Worm (Caenorhabditis elegans) whole organism, L2 larva: ENCODE data around the gene rpl-3.
A peak's percentile ranks its signal among the peaks of the same experiment; 100 is the strongest.
"Not testable (repeated sequence)": the region's sequence is repeated elsewhere in the genome, so short reads cannot be mapped to it uniquely, and the experiment has no call there.

Experiments
- C34F6.9 ChIP-seq: fragments of 150-350 bp; optimal IDR thresholded peaks from 2 replicates; lab custom pipeline; 2014; ENCODE audit warnings: missing biosample characterization, missing genetic modification characterization
- F13H6.1 ChIP-seq: sonication (generic microtip); optimal IDR thresholded peaks from 2 replicates; lab custom pipeline; 2016; ENCODE audit warnings: missing genetic modification characterization, missing compliant biosample characterization
- R02D3.7 ChIP-seq: fragments of 150-350 bp; optimal IDR thresholded peaks from 2 replicates; lab custom pipeline; 2014; ENCODE audit warnings: missing biosample characterization, missing genetic modification characterization
- Y55F3AM.14 ChIP-seq: fragments of 200-800 bp; sonication (Bioruptor generic); optimal IDR thresholded peaks from 2 replicates; lab custom pipeline; 2018; ENCODE audit warnings: mild to moderate bottlenecking, missing genetic modification characterization, missing compliant biosample characterization
- ZK546.5 ChIP-seq: sonication (generic microtip); optimal IDR thresholded peaks from 2 replicates; lab custom pipeline; 2017; ENCODE audit warnings: missing biosample characterization, missing genetic modification characterization
- alr-1 ChIP-seq: fragments of 150-350 bp; optimal IDR thresholded peaks from 2 replicates; lab custom pipeline; 2014; ENCODE audit warnings: missing biosample characterization, missing genetic modification characterization
- aly-2 ChIP-seq: fragments of 150-350 bp; optimal IDR thresholded peaks from 2 replicates; lab custom pipeline; 2014; ENCODE audit warnings: missing biosample characterization, missing genetic modification characterization
- ama-1 ChIP-seq: fragments of 150-350 bp; optimal IDR thresholded peaks from 2 replicates; lab custom pipeline; 2018; ENCODE audit warnings: inconsistent platforms
- blmp-1 ChIP-seq: sonication (generic microtip); optimal IDR thresholded peaks from 2 replicates; lab custom pipeline; 2017; ENCODE audit warnings: missing genetic modification characterization, mild to moderate bottlenecking, missing compliant biosample characterization, antibody characterized with exemption, moderate library complexity; ENCODE audit not compliant: insufficient read depth
- ceh-16 ChIP-seq: fragments of 150-350 bp; optimal IDR thresholded peaks from 2 replicates; lab custom pipeline; 2014; ENCODE audit warnings: missing biosample characterization, missing genetic modification characterization
- ceh-82 ChIP-seq: fragments of 150-350 bp; optimal IDR thresholded peaks from 2 replicates; lab custom pipeline; 2014; ENCODE audit warnings: missing biosample characterization, missing genetic modification characterization
- crh-2 ChIP-seq: sonication (generic microtip); optimal IDR thresholded peaks from 2 replicates; lab custom pipeline; 2017; ENCODE audit warnings: missing biosample characterization, missing genetic modification characterization
- dmd-4 ChIP-seq: sonication (generic microtip); optimal IDR thresholded peaks from 2 replicates; lab custom pipeline; 2017; ENCODE audit warnings: missing biosample characterization, missing genetic modification characterization
- egl-27 ChIP-seq: sonication (generic microtip); optimal IDR thresholded peaks from 3 replicates; lab custom pipeline; 2017; ENCODE audit warnings: missing biosample characterization, missing genetic modification reagents, missing genetic modification characterization
- elt-1 ChIP-seq: fragments of 150-350 bp; optimal IDR thresholded peaks from 2 replicates; lab custom pipeline; 2014; ENCODE audit warnings: missing biosample characterization, missing genetic modification characterization
- elt-3 ChIP-seq: sonication (generic microtip); optimal IDR thresholded peaks from 2 replicates; lab custom pipeline; 2017; ENCODE audit warnings: missing biosample characterization, missing genetic modification characterization
- fos-1 ChIP-seq: fragments of 150-350 bp; optimal IDR thresholded peaks from 2 replicates; lab custom pipeline; 2014; ENCODE audit warnings: missing biosample characterization, missing genetic modification characterization
- gmeb-1 ChIP-seq: fragments of 150-350 bp; optimal IDR thresholded peaks from 2 replicates; lab custom pipeline; 2014; ENCODE audit warnings: missing biosample characterization, missing genetic modification characterization
- lin-11 ChIP-seq: fragments of 150-350 bp; sonication (generic microtip); optimal IDR thresholded peaks from 2 replicates; lab custom pipeline; 2014; ENCODE audit warnings: missing biosample characterization, missing genetic modification characterization, inconsistent platforms, mixed read lengths
- lin-13 ChIP-seq: fragments of 150-350 bp; optimal IDR thresholded peaks from 2 replicates; lab custom pipeline; 2014; ENCODE audit warnings: missing biosample characterization, missing genetic modification reagents, missing genetic modification characterization
- lin-39 ChIP-seq: fragments of 150-350 bp; optimal IDR thresholded peaks from 2 replicates; lab custom pipeline; 2014; ENCODE audit warnings: missing biosample characterization, missing genetic modification reagents, missing genetic modification characterization
- lsy-2 ChIP-seq, 2 experiments: fragments of 150-350 bp in 1 of 2; sonication (generic microtip) in 1 of 2; optimal IDR thresholded peaks; 2 replicates each; lab custom pipeline; 2014 to 2017; ENCODE audit warnings: missing biosample characterization in 2 of 2, missing genetic modification characterization in 2 of 2
- mab-5 ChIP-seq: fragments of 150-350 bp; optimal IDR thresholded peaks from 2 replicates; lab custom pipeline; 2014; ENCODE audit warnings: missing biosample characterization, missing genetic modification characterization
- mbf-1 ChIP-seq: sonication (generic microtip); optimal IDR thresholded peaks from 2 replicates; lab custom pipeline; 2017; ENCODE audit warnings: missing biosample characterization, missing genetic modification characterization
- mdl-1 ChIP-seq, 2 experiments: fragments of 150-350 bp in 1 of 2; sonication (generic microtip) in 1 of 2; optimal IDR thresholded peaks; 2 replicates each; lab custom pipeline; 2017; ENCODE audit warnings: missing biosample characterization in 2 of 2, missing genetic modification characterization in 2 of 2
- nhr-10 ChIP-seq: sonication (generic microtip); optimal IDR thresholded peaks from 2 replicates; lab custom pipeline; 2017; ENCODE audit warnings: missing biosample characterization, missing genetic modification characterization
- nhr-11 ChIP-seq: fragments of 150-350 bp; optimal IDR thresholded peaks from 2 replicates; lab custom pipeline; 2014; ENCODE audit warnings: missing biosample characterization, missing genetic modification characterization
- nhr-12 ChIP-seq: fragments of 150-350 bp; optimal IDR thresholded peaks from 2 replicates; lab custom pipeline; 2014; ENCODE audit warnings: missing biosample characterization, missing genetic modification characterization
- nhr-129 ChIP-seq: fragments of 150-350 bp; optimal IDR thresholded peaks from 2 replicates; lab custom pipeline; 2014; ENCODE audit warnings: missing biosample characterization, missing genetic modification characterization
- nhr-23 ChIP-seq: fragments of 150-350 bp; optimal IDR thresholded peaks from 2 replicates; lab custom pipeline; 2014; ENCODE audit warnings: missing biosample characterization, missing genetic modification reagents, missing genetic modification characterization
- nhr-237 ChIP-seq: fragments of 150-350 bp; optimal IDR thresholded peaks from 2 replicates; lab custom pipeline; 2014; ENCODE audit warnings: missing biosample characterization, missing genetic modification characterization
- nhr-25 ChIP-seq: fragments of 150-350 bp; sonication (generic microtip); optimal IDR thresholded peaks from 3 replicates; lab custom pipeline; 2014; ENCODE audit warnings: missing biosample characterization, missing genetic modification characterization
- nhr-6 ChIP-seq: fragments of 150-350 bp; optimal IDR thresholded peaks from 2 replicates; lab custom pipeline; 2014; ENCODE audit warnings: missing biosample characterization, missing genetic modification characterization
- nhr-77 ChIP-seq: fragments of 150-350 bp; optimal IDR thresholded peaks from 2 replicates; lab custom pipeline; 2014; ENCODE audit warnings: missing biosample characterization, missing genetic modification characterization
- peb-1 ChIP-seq: fragments of 150-350 bp; optimal IDR thresholded peaks from 2 replicates; lab custom pipeline; 2014; ENCODE audit warnings: missing biosample characterization, missing genetic modification characterization
- sem-4 ChIP-seq: fragments of 150-350 bp; optimal IDR thresholded peaks from 2 replicates; lab custom pipeline; 2014; ENCODE audit warnings: missing biosample characterization, missing genetic modification reagents, missing genetic modification characterization
- sma-3 ChIP-seq: sonication (generic microtip); optimal IDR thresholded peaks from 2 replicates; lab custom pipeline; 2016; ENCODE audit warnings: missing genetic modification reagents, missing genetic modification characterization, missing compliant biosample characterization
- sma-9 ChIP-seq, 2 experiments: fragments of 150-350 bp in 1 of 2; sonication (generic microtip) in 1 of 2; optimal IDR thresholded peaks; 2 replicates each; lab custom pipeline; 2014 to 2016; ENCODE audit warnings: missing genetic modification characterization in 2 of 2, mild to moderate bottlenecking in 1 of 2, missing biosample characterization in 1 of 2, missing compliant biosample characterization in 1 of 2, missing genetic modification reagents in 1 of 2, moderate library complexity in 1 of 2
- snpc-4 ChIP-seq: fragments of 150-350 bp; optimal IDR thresholded peaks from 2 replicates; lab custom pipeline; 2014; ENCODE audit warnings: missing biosample characterization, missing genetic modification characterization
- unc-39 ChIP-seq: fragments of 150-350 bp; optimal IDR thresholded peaks from 2 replicates; lab custom pipeline; 2014; ENCODE audit warnings: missing biosample characterization, missing genetic modification characterization
- unc-55 ChIP-seq: fragments of 150-350 bp; sonication (generic microtip); optimal IDR thresholded peaks from 3 replicates; lab custom pipeline; 2014; ENCODE audit warnings: missing biosample characterization, missing genetic modification reagents, missing genetic modification characterization
- zag-1 ChIP-seq: fragments of 150-350 bp; optimal IDR thresholded peaks from 2 replicates; lab custom pipeline; 2014; ENCODE audit warnings: missing biosample characterization, missing genetic modification characterization
- ztf-4 ChIP-seq: fragments of 150-350 bp; optimal IDR thresholded peaks from 2 replicates; lab custom pipeline; 2014; ENCODE audit warnings: missing biosample characterization, missing genetic modification characterization

rpl-3 gene

ce11 chrIII:3852030-3852579 is 15.5 kb upstream of the rpl-3 start, which contains the start of gene cyp-25A4:
TSS of gene cyp-25A4 (minus strand) at chrIII:3852080.
- peak in 1 of 2 experiments; percentile 9 for TF ChIP-seq lsy-2 (tag; optimal IDR thresholded peaks at IDR 0.05; lab: Kevin White, UChicago)

- TF ChIP-seq lsy-2 (tag; optimal IDR thresholded peaks at IDR 0.05; lab: Kevin White, UChicago) (peak; percentile 66 to 87), C34F6.9 (peak; percentile 27), sma-3 (peak; percentile 14), F13H6.1 (peak; percentile 7), sma-9 (GFP tag; optimal IDR thresholded peaks at IDR 0.05; lab: Kevin White, UChicago) (peak; percentile 50)
- not testable (repeated sequence) for TF ChIP-seq sma-9 (tag; optimal IDR thresholded peaks at IDR 0.05; lab: Kevin White, UChicago)
- TF ChIP-seq, all 48 proteins: peak for 5; not testable (repeated sequence) for 43
These were observed 12.8 kb upstream of the rpl-3 start for ce11 chrIII:3854868-3855267.

ce11 chrIII:3857007-3857406 is 10.6 kb upstream of the rpl-3 start:
- peak; percentile 72 for TF ChIP-seq sma-3
- TF ChIP-seq lsy-2 (tag; optimal IDR thresholded peaks at IDR 0.05; lab: Kevin White, UChicago): peak; percentile 72 to 95
- peak; percentile 4 for TF ChIP-seq unc-55 (GFP tag; lab: Kevin White, UChicago)
- peak; percentile 31 for TF ChIP-seq F13H6.1

ce11 chrIII:3858003-3858402 is 9.7 kb upstream of the rpl-3 start:
- peak; percentile 58 for TF ChIP-seq sma-9 (GFP tag; optimal IDR thresholded peaks at IDR 0.05; lab: Kevin White, UChicago)
- TF ChIP-seq sma-9 (tag; optimal IDR thresholded peaks at IDR 0.05; lab: Kevin White, UChicago): not testable (repeated sequence)

ce11 chrIII:3862918-3863385 is 4.7 kb upstream of the rpl-3 start, which contains the start of gene brc-1:
TSS of gene brc-1 (minus strand) at chrIII:3862968.
- TF ChIP-seq mdl-1 (tag; optimal IDR thresholded peaks at IDR 0.05; lab: Kevin White, UChicago): peak; percentile 37 to 62
- TF ChIP-seq ceh-82 (tag; lab: Kevin White, UChicago): peak; percentile 73
- peak; percentile 69 for TF ChIP-seq ztf-4 (tag; lab: Kevin White, UChicago)
- peak; percentile 98 for TF ChIP-seq unc-55 (GFP tag; lab: Kevin White, UChicago)
- peak; percentile 68 for TF ChIP-seq snpc-4
- no peak for TF ChIP-seq mbf-1 (tag; lab: Kevin White, UChicago)
- TF ChIP-seq peb-1: no peak
- TF ChIP-seq lin-13 (GFP tag; lab: Kevin White, UChicago): peak; percentile 95
- peak; percentile 93 for TF ChIP-seq ama-1
- peak; percentile 83 for TF ChIP-seq nhr-129
- TF ChIP-seq egl-27 (tag; lab: Kevin White, UChicago): peak; percentile 53
- peak; percentile 89 for TF ChIP-seq C34F6.9
- peak; percentile 32 for TF ChIP-seq nhr-10 (tag; lab: Kevin White, UChicago)
- TF ChIP-seq Y55F3AM.14 (GFP tag; lab: Kevin White, UChicago): peak; percentile 86
- TF ChIP-seq elt-1 (tag; lab: Kevin White, UChicago): no peak
- no peak for TF ChIP-seq nhr-23 (tag; lab: Kevin White, UChicago)
- TF ChIP-seq nhr-77 (tag; lab: Kevin White, UChicago): no peak
- peak; percentile 66 for TF ChIP-seq blmp-1 (tag; lab: Kevin White, UChicago)
- peak; percentile 82 for TF ChIP-seq sma-9 (GFP tag; optimal IDR thresholded peaks at IDR 0.05; lab: Kevin White, UChicago)
- TF ChIP-seq sma-9 (tag; optimal IDR thresholded peaks at IDR 0.05; lab: Kevin White, UChicago): no peak
- peak; percentile 74 for TF ChIP-seq sem-4 (tag; lab: Kevin White, UChicago)
- TF ChIP-seq elt-3 (tag; lab: Kevin White, UChicago): no peak
- peak; percentile 92 for TF ChIP-seq crh-2 (tag; lab: Kevin White, UChicago)
- peak; percentile 40 for TF ChIP-seq unc-39
- TF ChIP-seq zag-1 (tag; lab: Kevin White, UChicago): peak; percentile 86
- TF ChIP-seq ZK546.5 (tag; lab: Kevin White, UChicago): peak; percentile 52
- TF ChIP-seq nhr-25: peak; percentile 63
- TF ChIP-seq fos-1 (tag; lab: Kevin White, UChicago): peak; percentile 82
- TF ChIP-seq nhr-237: no peak
- peak; percentile 85 for TF ChIP-seq mab-5
- no peak for TF ChIP-seq R02D3.7 (tag; lab: Kevin White, UChicago)
- peak; percentile 83 to 96 for TF ChIP-seq lsy-2 (tag; optimal IDR thresholded peaks at IDR 0.05; lab: Kevin White, UChicago)
- peak; percentile 70 for TF ChIP-seq ceh-16 (tag; lab: Kevin White, UChicago)
- peak; percentile 71 for TF ChIP-seq sma-3
- no peak for TF ChIP-seq dmd-4
- TF ChIP-seq nhr-11 (tag; lab: Kevin White, UChicago): no peak
- no peak for TF ChIP-seq lin-39 (tag; lab: Kevin White, UChicago)
- TF ChIP-seq aly-2: no peak
- no peak for TF ChIP-seq alr-1 (tag; lab: Kevin White, UChicago)
- peak; percentile 92 for TF ChIP-seq lin-11
- peak; percentile 93 for TF ChIP-seq gmeb-1 (tag; lab: Kevin White, UChicago)
- peak; percentile 50 for TF ChIP-seq nhr-6 (tag; lab: Kevin White, UChicago)
- TF ChIP-seq F13H6.1: peak; percentile 78
- TF ChIP-seq nhr-12: no peak
